Fruit fly (Drosophila melanogaster): ENCODE measurements around the gene CG9541.

Gene CG9541

DNA sequence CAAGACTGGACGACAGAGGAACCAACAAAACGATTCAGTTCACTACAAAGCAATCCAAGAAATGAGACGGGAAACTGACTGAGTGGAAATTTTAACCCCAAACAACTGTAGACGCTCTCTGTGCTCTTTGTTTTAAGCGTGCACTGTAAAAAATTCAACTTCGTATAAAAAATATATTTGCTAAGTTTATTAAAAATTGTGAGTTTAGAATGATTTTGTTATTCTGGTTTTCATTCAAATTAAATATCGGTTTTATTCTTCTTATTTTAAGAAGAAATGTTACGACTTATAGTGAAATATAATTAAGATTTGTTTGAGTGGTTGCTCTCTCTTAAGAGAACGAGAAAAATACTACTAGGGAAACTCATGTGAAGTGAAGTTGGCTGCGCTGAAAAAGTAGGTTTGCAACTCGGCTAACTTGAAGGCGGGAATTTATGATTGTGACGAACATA is 17.2 kb downstream of the CG9541 start (continued):
- TF ChIP-seq CG10366 (GFP tag; IDR thresholded peaks at IDR 0.05), result peak; percentile 98
- no peak for TF ChIP-seq chinmo (GFP tag; IDR thresholded peaks at IDR 0.05; ENCODE audit: partially characterized antibody)
- peak; percentile 42 for TF ChIP-seq fd64A (GFP tag; optimal IDR thresholded peaks at IDR 0.05)
- TF ChIP-seq Hr78 (GFP tag; optimal IDR thresholded peaks at IDR 0.05), result peak in 1 of 2 experiments; percentile 95
- TF ChIP-seq peb (GFP tag; IDR thresholded peaks at IDR 0.05), result peak; percentile 97
- peak; percentile 79 for TF ChIP-seq TFAM (GFP tag; optimal IDR thresholded peaks at IDR 0.05)
- TF ChIP-seq CG17186 (GFP tag; optimal IDR thresholded peaks at IDR 0.05), result peak; percentile 23
- TF ChIP-seq CG3281 (GFP tag; optimal IDR thresholded peaks at IDR 0.05), result peak; percentile 84
- TF ChIP-seq CG4707 (GFP tag; optimal IDR thresholded peaks at IDR 0.05), result peak; percentile 85
- TF ChIP-seq sc (optimal IDR thresholded peaks at IDR 0.05), result no peak
- TF ChIP-seq sc (GFP tag; optimal IDR thresholded peaks at IDR 0.05), result peak; percentile 88
- peak; percentile 90 for TF ChIP-seq CG10654 (GFP tag; optimal IDR thresholded peaks at IDR 0.05)
- peak; percentile 93 for TF ChIP-seq crc (GFP tag; optimal IDR thresholded peaks at IDR 0.05)
- TF ChIP-seq Xbp1 (GFP tag; optimal IDR thresholded peaks at IDR 0.05), result peak; percentile 99
- peak; percentile 88 for TF ChIP-seq Sox100B (GFP tag; optimal IDR thresholded peaks at IDR 0.05)
- peak; percentile 95 for TF ChIP-seq fd96Cb (tag; optimal IDR thresholded peaks at IDR 0.05)
- TF ChIP-seq CG4730 (GFP tag; IDR thresholded peaks at IDR 0.05), result peak; percentile 97
- TF ChIP-seq tna (GFP tag; IDR thresholded peaks at IDR 0.05; ENCODE audit: partially characterized antibody), result no peak; the same call in 1 of the 2 replicates
- peak; percentile 90 to 98 for TF ChIP-seq Hr51 (GFP tag; optimal IDR thresholded peaks at IDR 0.05)
- TF ChIP-seq PHDP (tag; optimal IDR thresholded peaks at IDR 0.05), result peak; percentile 95
- TF ChIP-seq ro (GFP tag; IDR thresholded peaks at IDR 0.05), result peak; percentile 96
- TF ChIP-seq Dad (GFP tag; optimal IDR thresholded peaks at IDR 0.05), result peak; percentile 81
- TF ChIP-seq CG4328 (GFP tag; optimal IDR thresholded peaks at IDR 0.05), result peak; percentile 66
- TF ChIP-seq sug (tag; optimal IDR thresholded peaks at IDR 0.05), result peak; percentile 72
- TF ChIP-seq Sox102F (GFP tag; optimal IDR thresholded peaks at IDR 0.05), result peak; percentile 99
- peak; percentile 93 for TF ChIP-seq Six4 (GFP tag; optimal IDR thresholded peaks at IDR 0.05)
- TF ChIP-seq nerfin-2 (GFP tag; IDR thresholded peaks at IDR 0.05; ENCODE audit: partially characterized antibody), result no peak
- no peak for TF ChIP-seq hth (optimal IDR thresholded peaks at IDR 0.05)
- TF ChIP-seq Rfx (GFP tag; IDR thresholded peaks at IDR 0.05), result peak; percentile 96
- TF ChIP-seq Neu2 (GFP tag; optimal IDR thresholded peaks at IDR 0.05; ENCODE audit: borderline replicate concordance), result peak; percentile 35
- TF ChIP-seq h (optimal IDR thresholded peaks at IDR 0.05), result no peak
- peak; percentile 98 for TF ChIP-seq B-H1 (GFP tag; IDR thresholded peaks at IDR 0.05)
- TF ChIP-seq CG1529 (GFP tag; optimal IDR thresholded peaks at IDR 0.05), result peak; percentile 84
- peak; percentile 97 for TF ChIP-seq ttk (GFP tag; IDR thresholded peaks at IDR 0.05)
- peak; percentile 78 for TF ChIP-seq Taf1 (GFP tag; IDR thresholded peaks at IDR 0.05)
- TF ChIP-seq mld (GFP tag; IDR thresholded peaks at IDR 0.05; ENCODE audit: partially characterized antibody), result no peak
- peak; percentile 92 for TF ChIP-seq CG11696 (GFP tag; IDR thresholded peaks at IDR 0.05)
- TF ChIP-seq shn (GFP tag; optimal IDR thresholded peaks at IDR 0.05), result peak; percentile 75
- peak; percentile 77 for TF ChIP-seq HLH54F (GFP tag; optimal IDR thresholded peaks at IDR 0.05)
- peak; percentile 94 for TF ChIP-seq Dp (GFP tag; optimal IDR thresholded peaks at IDR 0.05)
- peak; percentile 70 for TF ChIP-seq CG15073 (GFP tag; optimal IDR thresholded peaks at IDR 0.05)
- TF ChIP-seq nau (GFP tag; optimal IDR thresholded peaks at IDR 0.05), result peak; percentile 86
- peak; percentile 94 for TF ChIP-seq CG7839 (tag; optimal IDR thresholded peaks at IDR 0.05)
- TF ChIP-seq Tbp (GFP tag; optimal IDR thresholded peaks at IDR 0.05), result no peak
- peak; percentile 94 for TF ChIP-seq CG4404 (GFP tag; IDR thresholded peaks at IDR 0.05)
- TF ChIP-seq cg (GFP tag; optimal IDR thresholded peaks at IDR 0.05), result no peak
- TF ChIP-seq CG30020 (tag; optimal IDR thresholded peaks at IDR 0.05), result peak; percentile 67
- TF ChIP-seq pita (GFP tag; optimal IDR thresholded peaks at IDR 0.05), result peak; percentile 66
- TF ChIP-seq CkIIα-i1 (GFP tag; IDR thresholded peaks at IDR 0.05), result peak; percentile 91; the same call in 1 of the 2 replicates
- no peak for TF ChIP-seq br (optimal IDR thresholded peaks at IDR 0.05)
- peak; percentile 87 for TF ChIP-seq CG3407 (GFP tag; optimal IDR thresholded peaks at IDR 0.05)

Measured in whole organism, embryonic.